Fruit fly (Drosophila melanogaster): Measurements from ENCODE around the gene CG32219.

Gene CG32219

DNA sequence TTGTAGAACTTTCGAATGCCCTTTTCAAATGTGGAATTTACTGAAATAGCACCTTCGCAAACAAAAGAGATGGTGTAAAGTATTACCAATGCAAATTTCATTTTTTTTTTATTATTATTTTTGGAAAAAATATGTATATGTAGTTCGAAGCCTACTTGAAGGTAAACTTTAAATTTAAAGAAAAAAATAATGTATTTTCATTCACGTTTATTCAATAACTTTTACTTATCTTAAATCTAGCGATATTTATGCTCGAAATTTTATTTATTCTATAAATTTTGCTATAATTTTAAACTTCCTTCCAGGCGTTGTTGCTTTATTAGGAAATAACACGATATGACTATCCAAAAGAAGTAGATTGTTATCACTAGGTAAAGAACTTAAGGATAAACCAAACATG is 1.8 kb upstream of the CG32219 start, which contains the start of gene CG33710:
Gene CG33710 (minus strand): TSS at position 101 of the 400 bp plus-strand sequence.
- no peak for TF ChIP-seq CG17801 (GFP tag; optimal IDR thresholded peaks at IDR 0.05; ENCODE audit: partially characterized antibody)

DNA sequence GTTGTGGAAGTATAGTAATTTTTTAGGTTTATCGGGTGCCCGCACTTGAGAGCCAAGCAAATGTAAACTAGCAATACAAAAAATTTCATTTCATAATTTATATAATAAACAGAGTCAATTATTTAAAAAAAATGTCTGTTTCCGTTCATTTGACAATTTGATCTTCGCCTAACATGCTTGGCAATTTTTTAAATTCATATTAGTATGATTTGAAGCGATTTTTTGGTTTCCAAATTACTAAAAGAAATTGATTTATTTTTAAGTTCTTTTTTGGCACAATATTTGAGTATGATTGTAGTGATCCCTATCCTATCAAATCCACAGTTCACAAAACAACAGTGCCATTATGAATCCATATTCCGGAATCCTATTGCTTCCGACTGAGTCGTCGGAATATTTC is 933 bp upstream of the CG32219 start, which contains the start of gene CG34258:
Gene CG34258 (minus strand): TSS at position 101 of the 400 bp plus-strand sequence.
- no peak for TF ChIP-seq CG17801 (GFP tag; optimal IDR thresholded peaks at IDR 0.05; ENCODE audit: partially characterized antibody)

DNA sequence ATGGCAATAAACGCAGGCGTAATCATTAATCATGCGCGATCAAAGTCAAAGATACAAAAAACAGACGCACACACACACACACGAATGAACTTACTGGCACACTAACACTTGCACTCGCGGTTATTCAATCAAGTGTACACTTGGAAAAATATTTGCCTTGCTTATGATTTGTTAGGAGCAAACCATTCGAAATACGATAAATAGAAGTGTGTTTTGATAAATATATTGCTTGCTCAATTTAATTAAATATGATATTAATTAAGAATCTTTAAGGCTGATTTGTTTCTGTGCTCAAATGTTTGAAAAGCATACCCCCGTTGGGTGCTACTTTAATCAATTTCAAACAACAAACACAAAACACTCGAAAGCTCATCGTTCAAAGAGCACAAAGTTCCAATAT is 5.5 kb downstream of the CG32219 start:
- TF ChIP-seq CG17801 (GFP tag; optimal IDR thresholded peaks at IDR 0.05; ENCODE audit: partially characterized antibody), result no peak

DNA sequence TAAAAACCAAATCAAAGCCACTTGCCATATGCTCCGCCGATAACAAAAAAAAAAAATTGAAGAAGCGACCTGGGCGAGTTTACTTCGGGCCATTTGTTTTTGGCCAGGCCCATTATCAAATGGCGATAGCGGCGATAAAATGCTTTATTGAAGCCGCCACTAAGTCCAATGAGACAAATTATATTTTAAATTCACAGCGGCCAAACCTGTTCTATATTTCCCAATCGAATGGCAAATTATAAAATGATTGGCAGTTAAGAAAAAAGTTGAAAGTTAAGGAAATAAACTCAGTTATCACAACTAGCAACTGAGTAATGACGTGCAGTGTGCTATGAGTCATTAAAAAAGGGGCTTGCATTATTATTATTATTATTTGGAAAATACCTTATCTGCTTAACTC is 9.8 kb downstream of the CG32219 start:
- no peak for TF ChIP-seq CG17801 (GFP tag; optimal IDR thresholded peaks at IDR 0.05; ENCODE audit: partially characterized antibody)

DNA sequence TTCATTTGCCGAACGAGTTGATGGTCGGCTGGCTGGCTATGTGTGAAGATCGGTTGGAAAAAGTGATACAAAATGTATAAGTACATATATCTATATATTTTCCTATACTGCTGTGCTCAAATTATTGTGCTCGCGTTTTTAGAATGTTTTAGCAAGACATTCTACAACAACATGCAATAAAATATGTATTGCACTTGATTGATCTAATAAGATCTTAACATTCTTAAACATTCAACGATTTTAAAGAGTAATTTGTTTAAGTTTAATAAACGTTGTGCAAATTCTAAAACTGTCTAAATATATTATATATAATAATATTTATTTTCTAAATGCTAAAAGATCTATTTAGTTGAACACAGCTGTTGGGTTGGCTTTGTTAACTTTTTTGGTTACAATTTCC is 10.6 kb downstream of the CG32219 start:
- no peak for TF ChIP-seq CG17801 (GFP tag; optimal IDR thresholded peaks at IDR 0.05; ENCODE audit: partially characterized antibody)

DNA sequence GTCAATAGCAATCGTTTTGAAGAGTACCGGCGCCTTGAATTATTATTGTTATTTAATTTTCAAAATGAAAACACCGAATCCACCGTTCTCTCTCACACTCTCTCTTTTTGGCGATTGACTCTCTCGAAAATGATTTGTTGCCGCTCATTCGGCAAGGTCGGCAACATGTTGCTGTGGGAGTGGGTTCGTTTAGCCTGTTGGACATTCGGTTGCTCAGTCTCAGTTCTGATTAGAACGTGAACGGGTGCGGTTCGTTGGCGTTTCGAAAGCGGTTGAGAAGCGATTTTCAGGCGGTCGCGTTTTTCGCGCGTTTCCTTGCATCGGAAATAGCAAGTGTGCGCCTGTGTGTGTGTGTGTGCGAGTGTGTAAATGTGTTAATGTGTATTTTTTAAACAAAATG is 11.9 kb downstream of the CG32219 start, which contains the start of gene Ac76E:
Gene Ac76E (plus strand): TSS at position 264 of the 400 bp plus-strand sequence.
- TF ChIP-seq CG17801 (GFP tag; optimal IDR thresholded peaks at IDR 0.05; ENCODE audit: partially characterized antibody), result peak; percentile 6

DNA sequence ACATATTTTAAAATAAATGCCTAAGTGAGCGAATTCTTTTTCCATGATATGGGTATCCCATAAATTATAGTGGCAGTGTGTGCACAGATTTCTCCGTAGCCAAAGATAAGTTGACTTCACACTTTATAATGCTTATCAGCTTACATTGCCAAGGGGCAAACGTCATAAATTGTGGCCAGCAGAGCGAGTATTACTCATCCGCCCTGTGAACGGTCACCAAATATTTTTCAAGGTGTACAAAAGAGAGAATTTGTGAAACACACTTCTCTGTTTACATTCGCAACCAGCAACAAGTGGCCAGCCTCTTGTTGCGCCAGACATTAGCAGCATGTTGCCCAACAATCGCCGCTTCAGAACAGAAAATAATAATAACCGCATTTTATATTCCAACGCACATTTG is 18.0 kb downstream of the CG32219 start:
- TF ChIP-seq CG17801 (GFP tag; optimal IDR thresholded peaks at IDR 0.05; ENCODE audit: partially characterized antibody), result peak; percentile 54

DNA sequence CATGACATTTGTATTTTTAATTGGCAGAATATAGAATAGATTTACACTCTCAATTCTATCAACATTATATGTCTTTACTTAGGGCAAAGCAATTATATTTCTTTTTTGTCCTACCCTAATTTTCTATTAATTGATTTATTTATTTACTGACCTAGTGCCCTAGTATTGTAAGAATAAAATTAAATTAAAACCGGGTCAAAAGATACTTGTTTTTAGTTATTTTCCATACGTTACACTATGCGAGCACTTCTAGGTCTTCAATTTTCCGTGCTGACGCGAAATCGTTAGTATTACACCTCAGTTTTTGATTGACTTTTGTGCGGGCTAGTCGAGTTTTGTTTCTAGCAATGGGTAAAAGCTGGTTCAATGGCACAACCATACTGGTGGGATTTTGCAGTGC is 19.5 kb downstream of the CG32219 start, which contains the start of gene CG46462:
Gene CG46462 (plus strand): TSS at position 301 of the 400 bp plus-strand sequence.
- TF ChIP-seq CG17801 (GFP tag; optimal IDR thresholded peaks at IDR 0.05; ENCODE audit: partially characterized antibody), result no peak

DNA sequence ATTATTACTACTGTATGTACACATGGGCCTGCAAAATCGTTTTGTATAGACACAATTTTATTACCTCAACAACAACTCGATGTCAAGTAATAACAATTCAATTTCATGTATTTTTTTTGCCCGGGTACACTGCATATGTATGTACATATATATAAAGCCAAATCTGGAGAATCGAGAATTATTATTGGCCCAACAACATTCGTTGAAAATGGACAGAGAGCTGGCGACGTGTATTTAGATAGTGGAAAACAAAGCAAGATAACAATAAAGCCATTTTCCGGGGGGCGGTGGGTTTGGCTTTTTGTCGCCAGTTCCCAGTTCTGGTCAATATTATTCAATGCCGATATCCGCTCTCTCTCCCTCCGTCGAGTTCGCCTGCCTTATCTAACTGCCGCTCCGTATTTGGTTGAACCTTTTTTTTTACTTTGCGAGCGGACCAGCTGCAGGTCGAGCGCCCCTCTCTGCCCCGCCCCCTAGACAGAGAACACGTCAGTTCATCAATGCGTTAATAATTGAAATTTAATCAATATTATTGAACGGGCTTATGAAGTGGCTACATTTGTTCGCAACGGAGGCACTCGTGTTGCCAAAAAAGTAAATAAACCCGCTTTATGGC is 21.1 kb downstream of the CG32219 start:
- no peak for TF ChIP-seq CG17801 (GFP tag; optimal IDR thresholded peaks at IDR 0.05; ENCODE audit: partially characterized antibody)

DNA sequence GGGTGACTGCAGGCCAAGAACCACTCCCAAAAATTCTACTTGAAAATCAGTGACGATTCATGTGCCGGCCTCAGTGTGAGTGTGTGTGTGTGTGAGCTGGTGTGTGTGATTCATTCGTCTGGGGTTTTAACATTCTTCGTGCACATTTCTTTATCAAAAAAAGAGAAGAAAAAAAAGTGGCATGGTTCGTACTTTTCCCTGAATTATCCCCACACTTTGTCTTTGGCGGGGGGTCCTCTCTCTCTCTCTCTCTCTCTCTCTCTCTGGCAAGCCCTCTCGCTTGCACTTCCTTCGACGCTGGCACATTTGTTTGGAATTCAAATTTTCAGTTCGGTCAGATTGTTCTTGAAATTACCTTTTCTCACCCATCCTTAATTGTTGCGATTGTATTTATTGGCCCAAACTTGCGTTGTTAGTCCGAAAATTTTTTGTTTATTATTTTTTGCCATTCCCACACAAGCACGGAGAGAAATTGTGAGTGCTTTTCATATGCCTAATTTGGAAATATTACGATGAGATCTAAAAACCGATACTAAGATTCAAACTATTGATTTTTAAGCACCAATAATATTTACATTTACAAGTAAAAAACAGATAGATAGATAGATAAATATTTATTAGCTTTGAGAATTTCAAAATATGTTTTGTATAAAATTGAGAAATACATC is 21.8 kb downstream of the CG32219 start:
- no peak for TF ChIP-seq CG17801 (GFP tag; optimal IDR thresholded peaks at IDR 0.05; ENCODE audit: partially characterized antibody)

DNA sequence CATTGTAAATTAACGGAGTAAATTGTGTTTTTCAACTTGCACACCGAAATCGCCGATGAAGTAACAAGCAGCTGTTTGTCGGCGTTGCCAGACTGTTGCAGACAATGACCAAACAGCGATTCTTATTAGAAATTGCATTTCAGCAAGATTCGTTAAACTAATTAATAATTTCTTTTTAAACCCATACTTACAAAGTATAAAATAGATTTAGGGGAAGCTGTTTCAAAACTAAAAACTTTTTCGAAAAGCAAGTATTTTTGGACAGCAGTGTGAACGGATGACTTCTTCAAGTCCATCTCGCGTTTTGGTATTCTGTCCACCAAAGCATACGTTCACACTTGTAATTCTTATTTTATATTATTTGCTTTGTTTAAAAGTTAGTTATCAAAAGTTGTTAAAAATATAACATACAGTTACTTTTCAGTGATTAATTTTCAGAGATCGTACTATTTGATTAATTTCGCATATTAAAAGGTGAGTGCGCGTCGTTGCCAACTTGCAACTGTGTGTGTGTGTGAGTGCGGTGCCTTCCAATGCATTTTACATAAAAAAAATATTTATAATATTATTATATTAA is 22.4 kb downstream of the CG32219 start, which contains the start of the genes CG8004 and RhoGDI:
Gene CG8004 (minus strand): TSS at position 74 of the 577 bp plus-strand sequence.
Gene RhoGDI (plus strand): TSS at position 309 of the 577 bp plus-strand sequence.
- TF ChIP-seq CG17801 (GFP tag; optimal IDR thresholded peaks at IDR 0.05; ENCODE audit: partially characterized antibody), result no peak

DNA sequence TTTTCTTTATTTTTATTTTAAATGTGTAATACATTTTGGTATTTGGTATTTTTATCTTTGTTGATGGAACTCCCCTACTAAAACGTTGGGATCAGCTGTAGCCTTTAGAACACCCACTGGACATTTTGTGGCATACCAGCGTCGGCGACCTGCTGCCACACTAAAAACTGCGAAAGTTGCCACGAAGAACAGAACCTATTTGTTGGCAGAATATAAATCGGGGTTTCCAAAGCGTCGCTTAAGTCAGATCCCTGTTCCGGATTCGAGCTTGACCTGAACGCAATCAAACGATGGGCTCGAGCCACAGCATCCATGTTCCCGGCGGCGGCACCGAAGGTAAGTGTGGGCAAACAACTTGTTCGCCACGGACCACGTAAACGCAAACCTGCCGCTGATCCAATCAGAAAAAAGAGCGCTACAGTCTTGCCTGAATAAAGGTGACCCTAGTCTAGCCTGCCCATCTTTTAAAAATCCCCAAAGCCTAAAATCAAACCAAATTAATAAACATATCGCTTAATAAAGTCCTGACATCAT is 26.1 kb downstream of the CG32219 start, which contains the start of gene Grasp65:
Gene Grasp65 (plus strand): TSS at position 173 of the 534 bp plus-strand sequence.
- peak; percentile 52 for TF ChIP-seq CG17801 (GFP tag; optimal IDR thresholded peaks at IDR 0.05; ENCODE audit: partially characterized antibody)

DNA sequence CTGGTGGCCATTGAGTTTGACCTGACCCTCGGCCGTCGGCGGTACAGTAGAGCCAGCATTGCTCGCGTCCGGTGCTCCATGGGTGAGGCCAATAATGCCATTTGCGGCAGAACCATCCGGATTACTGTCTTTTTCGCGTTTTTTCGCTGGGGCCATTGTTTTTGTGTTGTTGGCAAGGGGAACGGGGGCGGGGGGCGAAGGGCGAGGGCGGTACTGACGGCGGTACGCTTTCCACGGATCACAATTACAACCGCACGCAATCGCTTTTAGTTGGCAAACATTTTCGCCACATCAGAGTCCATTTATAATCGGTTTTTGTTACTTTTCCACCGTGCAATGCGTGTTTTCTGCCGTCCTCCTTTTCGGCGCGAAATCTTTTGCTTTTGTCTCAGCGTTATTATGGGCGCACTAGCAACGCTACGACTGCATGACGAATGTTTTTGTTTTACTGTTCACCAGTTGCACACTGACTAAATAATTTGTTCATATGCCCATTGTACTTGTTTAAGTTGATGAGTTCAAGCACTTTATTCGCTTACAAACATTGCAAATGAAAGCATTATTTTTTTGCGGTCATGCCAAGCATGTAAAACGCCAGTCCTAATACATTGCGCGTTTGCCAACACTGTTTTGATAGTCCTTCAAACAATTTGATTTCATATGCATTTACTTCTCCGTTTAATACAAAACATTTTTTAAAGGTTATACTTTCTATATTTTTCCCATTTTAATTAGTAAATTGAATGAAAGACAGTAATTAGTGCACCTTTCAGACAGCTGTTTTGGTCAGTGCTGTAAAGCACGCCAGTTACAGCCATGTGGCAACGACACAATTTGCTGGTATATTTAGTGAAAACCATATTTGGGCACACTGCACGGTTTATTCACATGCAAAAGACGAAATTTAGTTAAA is 27.8 kb downstream of the CG32219 start, which contains the start of gene Pfdn6:
Gene Pfdn6 (plus strand): TSS at position 839 of the 913 bp plus-strand sequence.
- peak; percentile 82 for TF ChIP-seq CG17801 (GFP tag; optimal IDR thresholded peaks at IDR 0.05; ENCODE audit: partially characterized antibody)

DNA sequence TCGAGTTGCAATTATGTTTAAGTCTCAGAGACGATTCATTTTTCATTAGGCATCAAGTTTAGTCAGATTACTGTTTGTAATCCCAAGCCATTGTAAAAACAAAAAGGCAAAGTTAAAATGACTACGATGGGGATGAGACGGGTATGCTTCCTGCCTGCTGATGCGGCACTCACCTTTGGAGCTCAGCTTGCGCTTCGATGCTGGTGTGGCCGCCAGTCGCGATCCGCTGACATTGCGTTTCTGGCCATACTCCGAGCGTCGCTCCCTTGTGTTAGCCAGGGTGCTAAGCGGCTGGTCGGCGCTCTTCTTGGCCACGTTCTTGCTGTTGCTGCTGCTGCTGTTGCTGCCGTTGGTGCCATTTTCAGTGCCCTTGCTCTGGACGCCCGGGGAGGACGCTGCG is 31.0 kb downstream of the CG32219 start:
- TF ChIP-seq CG17801 (GFP tag; optimal IDR thresholded peaks at IDR 0.05; ENCODE audit: partially characterized antibody), result no peak
